Worm (Caenorhabditis elegans): Measurements from ENCODE around the gene D2023.1.

- TF ChIP-seq flt-1 (GFP tag; IDR thresholded peaks at IDR 0.05) (no peak), ztf-29 (GFP tag; IDR thresholded peaks at IDR 0.05) (no peak), T22C8.4 (GFP tag; IDR thresholded peaks at IDR 0.05) (no peak), tab-1 (GFP tag; IDR thresholded peaks at IDR 0.05) (no peak), klf-2 (GFP tag; conservative IDR thresholded peaks at IDR 0.05) (no peak), ztf-23 (GFP tag; IDR thresholded peaks at IDR 0.05) (no peak), cog-1 (tag; optimal IDR thresholded peaks at IDR 0.05) (no peak)
Measured at ce11 chrV:11797272-11797855, 8.0 kb downstream of the D2023.1 start.

All from whole organism, midembryonic.